Fruit fly (Drosophila melanogaster) whole organism, embryonic: ENCODE results near the gene CG42500.

Source experiments
- CG12299 ChIP-seq: fragments of 200-800 bp; sonication (Bioruptor generic); optimal IDR thresholded peaks from 2 replicates; lab custom pipeline; 2018; ENCODE audit warnings: missing biosample characterization, mild to moderate bottlenecking, missing genetic modification characterization
- CG4617 ChIP-seq: fragments of 200-800 bp; sonication (Bioruptor generic); optimal IDR thresholded peaks from 3 replicates; lab custom pipeline; 2016; ENCODE audit warnings: missing biosample characterization, missing genetic modification characterization, borderline replicate concordance

DNA sequence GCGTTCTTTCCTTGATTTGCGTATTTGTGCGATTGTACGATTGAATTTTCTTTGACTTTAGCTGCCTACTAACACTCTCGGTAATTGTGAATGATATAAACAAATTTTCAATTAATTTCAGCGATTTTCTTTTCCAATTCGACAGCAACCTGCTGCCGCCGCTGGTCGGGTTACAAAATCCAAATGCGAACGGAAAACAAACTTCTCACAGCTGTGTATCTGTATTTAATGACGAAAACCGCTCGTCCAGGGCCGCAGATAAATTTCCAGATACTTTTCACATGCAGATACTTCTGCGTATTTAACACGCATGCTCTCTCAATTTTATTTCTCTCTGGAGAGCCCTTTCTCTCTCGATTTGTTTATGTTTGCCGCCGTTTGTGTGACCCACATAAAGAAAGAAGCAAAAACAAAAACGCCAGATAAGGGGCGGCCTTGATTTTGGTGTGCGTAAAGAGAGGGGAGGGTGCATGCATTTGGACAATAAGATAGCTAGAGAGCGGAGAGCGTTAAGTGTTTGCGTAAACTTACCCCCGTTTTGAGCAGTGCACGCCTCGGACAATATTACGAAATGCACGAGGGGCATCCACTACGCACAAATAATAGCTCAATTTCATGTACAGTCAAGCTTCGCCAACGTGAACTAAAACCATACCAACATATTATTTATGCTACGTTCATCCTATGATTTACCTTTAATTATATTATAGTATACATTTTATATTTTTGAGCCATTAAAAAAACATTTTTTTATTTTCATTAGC, 44.1 kb downstream of the CG42500 start, which contains the start of gene CG12402:
- TF ChIP-seq CG12299 (tag; lab: Kevin White, UChicago) (peak; percentile 74), CG4617 (peak; percentile 32)
